Worm (Caenorhabditis elegans) whole organism, L4/young adult: ENCODE measurements around the gene tftc-5.
A peak's percentile ranks its signal among the peaks of the same experiment; 100 is the strongest.

ENCODE experiments used
- W03F9.2 ChIP-seq: fragments of 150-350 bp; optimal IDR thresholded peaks from 2 replicates; lab custom pipeline; 2014; ENCODE audit warnings: missing biosample characterization, missing genetic modification characterization
- dao-5 ChIP-seq: sonication (generic microtip); optimal IDR thresholded peaks from 2 replicates; lab custom pipeline; 2016; ENCODE audit warnings: missing genotype, missing genetic modification characterization, moderate library complexity, missing compliant biosample characterization
- him-1 ChIP-seq: sonication (generic microtip); optimal IDR thresholded peaks from 2 replicates; lab custom pipeline; 2016; ENCODE audit warnings: missing genotype, missing genetic modification reagents, missing genetic modification characterization, missing compliant biosample characterization

tftc-5 gene

ce11 chrIII:4004064-4004580, 17.8 kb upstream of the tftc-5 start, which contains the start of gene tif-1A:
Gene tif-1A, minus strand, starts transcription at chrIII:4004114.
- TF ChIP-seq W03F9.2 (tag; lab: Kevin White, UChicago) = peak; percentile 81
- no peak for TF ChIP-seq dao-5 (tag; lab: Kevin White, UChicago)
- peak; percentile 32 for TF ChIP-seq him-1 (tag; lab: Kevin White, UChicago)

- no peak for TF ChIP-seq W03F9.2 (tag; lab: Kevin White, UChicago)
- no peak for TF ChIP-seq dao-5 (tag; lab: Kevin White, UChicago)
- TF ChIP-seq him-1 (tag; lab: Kevin White, UChicago) = no peak
Observed at ce11 chrIII:4005446-4006192, 16.3 kb upstream of the tftc-5 start, which contains the start of gene pxd-1. Gene pxd-1, plus strand, starts transcription at chrIII:4006142.

- TF ChIP-seq W03F9.2 (tag; lab: Kevin White, UChicago) (no peak), dao-5 (tag; lab: Kevin White, UChicago) (no peak)
Observed at ce11 chrIII:4007017-4007416, 14.9 kb upstream of the tftc-5 start.

- TF ChIP-seq dao-5 (tag; lab: Kevin White, UChicago) (no peak), W03F9.2 (tag; lab: Kevin White, UChicago) (no peak), him-1 (tag; lab: Kevin White, UChicago) (no peak)
Observed at ce11 chrIII:4009181-4009580, 12.8 kb upstream of the tftc-5 start.

ce11 chrIII:4010168-4010567, 11.8 kb upstream of the tftc-5 start:
- TF ChIP-seq W03F9.2 (tag; lab: Kevin White, UChicago) (no peak), him-1 (tag; lab: Kevin White, UChicago) (no peak), dao-5 (tag; lab: Kevin White, UChicago) (no peak)

ce11 chrIII:4010987-4011386, 11.0 kb upstream of the tftc-5 start:
- TF ChIP-seq W03F9.2 (tag; lab: Kevin White, UChicago) = no peak
- TF ChIP-seq him-1 (tag; lab: Kevin White, UChicago) = no peak
- TF ChIP-seq dao-5 (tag; lab: Kevin White, UChicago) = no peak

- TF ChIP-seq W03F9.2 (tag; lab: Kevin White, UChicago) = no peak
- no peak for TF ChIP-seq him-1 (tag; lab: Kevin White, UChicago)
- TF ChIP-seq dao-5 (tag; lab: Kevin White, UChicago) = no peak
Observed at ce11 chrIII:4012036-4012435, 9.9 kb upstream of the tftc-5 start, which contains the start of gene C36E8.4. Gene C36E8.4, plus strand, starts transcription at chrIII:4012336.

ce11 chrIII:4013061-4013460, 8.9 kb upstream of the tftc-5 start:
- no peak for TF ChIP-seq W03F9.2 (tag; lab: Kevin White, UChicago)

ce11 chrIII:4015382-4015986, 6.5 kb upstream of the tftc-5 start:
- TF ChIP-seq him-1 (tag; lab: Kevin White, UChicago) (no peak), W03F9.2 (tag; lab: Kevin White, UChicago) (no peak), dao-5 (tag; lab: Kevin White, UChicago) (no peak)

- TF ChIP-seq dao-5 (tag; lab: Kevin White, UChicago) = no peak
- TF ChIP-seq him-1 (tag; lab: Kevin White, UChicago) = no peak
- TF ChIP-seq W03F9.2 (tag; lab: Kevin White, UChicago) = no peak
Observed at ce11 chrIII:4017527-4017926, 4.4 kb upstream of the tftc-5 start, which contains the start of gene tbb-2. Gene tbb-2, minus strand, starts transcription at chrIII:4017627.

- no peak for TF ChIP-seq dao-5 (tag; lab: Kevin White, UChicago)
- TF ChIP-seq him-1 (tag; lab: Kevin White, UChicago) = peak; percentile 79
- no peak for TF ChIP-seq W03F9.2 (tag; lab: Kevin White, UChicago)
Observed at ce11 chrIII:4018095-4018498, 3.9 kb upstream of the tftc-5 start.

ce11 chrIII:4018591-4019580, 3.1 kb upstream of the tftc-5 start:
- TF ChIP-seq dao-5 (tag; lab: Kevin White, UChicago) = no peak
- no peak for TF ChIP-seq him-1 (tag; lab: Kevin White, UChicago)
- TF ChIP-seq W03F9.2 (tag; lab: Kevin White, UChicago) = no peak
